Worm (Caenorhabditis elegans) whole organism, L4 larva: ENCODE measurements around the gene F14F3.4.
A peak's percentile ranks its signal among the peaks of the same experiment; 100 is the strongest.

Source experiments
- D1046.2 ChIP-seq: fragments of 200-800 bp; sonication (Bioruptor generic); IDR thresholded peaks from 2 replicates; pipeline ENCODE4 v1.3.6; 2022; ENCODE audit warnings: missing genetic modification characterization, missing compliant biosample characterization
- F10B5.3 ChIP-seq: sonication (generic microtip); optimal IDR thresholded peaks from 2 replicates; lab custom pipeline; 2016; ENCODE audit warnings: mild to moderate bottlenecking, missing genetic modification characterization, missing compliant biosample characterization
- F26F4.8 ChIP-seq: fragments of 200-800 bp; sonication (Bioruptor generic); conservative IDR thresholded peaks from 2 replicates; pipeline ENCODE4 v1.3.6; 2022; ENCODE audit warnings: missing genetic modification characterization, missing compliant biosample characterization
- F37D6.2 ChIP-seq: sonication (generic microtip); optimal IDR thresholded peaks from 2 replicates; lab custom pipeline; 2016; ENCODE audit warnings: mild to moderate bottlenecking, missing genetic modification characterization, missing compliant biosample characterization
- F44E2.7 ChIP-seq: fragments of 200-800 bp; sonication (Bioruptor generic); IDR thresholded peaks from 2 replicates; pipeline ENCODE4 v2.1.2; 2022; ENCODE audit warnings: missing genetic modification characterization, missing compliant biosample characterization
- F49E8.2 ChIP-seq: sonication (generic microtip); optimal IDR thresholded peaks from 2 replicates; lab custom pipeline; 2016; ENCODE audit warnings: missing compliant biosample characterization, mild to moderate bottlenecking, missing genetic modification characterization, borderline replicate concordance
- R02D3.7 ChIP-seq: fragments of 150-350 bp; sonication (generic microtip); optimal IDR thresholded peaks from 3 replicates; lab custom pipeline; 2014; ENCODE audit warnings: missing biosample characterization, missing genetic modification characterization
- Y105C5A.15 ChIP-seq: fragments of 200-800 bp; sonication (Bioruptor generic); IDR thresholded peaks from 2 replicates; pipeline ENCODE4 v1.3.6; 2022; ENCODE audit warnings: missing genetic modification characterization, missing compliant biosample characterization
- Y48G9A.11 ChIP-seq: fragments of 200-800 bp; sonication (Bioruptor generic); IDR thresholded peaks from 2 replicates; pipeline ENCODE4 v1.3.6; 2022; ENCODE audit warnings: missing genetic modification reagents, missing genetic modification characterization, missing compliant biosample characterization
- Y75B8A.6 ChIP-seq: fragments of 200-800 bp; sonication (Bioruptor generic); IDR thresholded peaks from 2 replicates; pipeline ENCODE4 v1.3.6; 2022; ENCODE audit warnings: missing genetic modification reagents, missing genetic modification characterization, missing compliant biosample characterization
- ZK337.2 ChIP-seq: fragments of 200-800 bp; sonication (Bioruptor generic); IDR thresholded peaks from 2 replicates; pipeline ENCODE4 v1.3.6; 2022; ENCODE audit warnings: missing genetic modification reagents, missing genetic modification characterization, missing compliant biosample characterization
- ama-1 ChIP-seq: fragments of 150-350 bp; optimal IDR thresholded peaks from 2 replicates; lab custom pipeline; 2014; ENCODE audit warnings: inconsistent platforms, mixed read lengths
- arid-1 ChIP-seq: fragments of 200-800 bp; sonication (Bioruptor generic); conservative IDR thresholded peaks from 2 replicates; pipeline ENCODE4 v1.3.6; 2022; ENCODE audit warnings: missing genetic modification reagents, missing genetic modification characterization, missing compliant biosample characterization
- ctbp-1 ChIP-seq: fragments of 200-800 bp; sonication (Bioruptor generic); IDR thresholded peaks from 2 replicates; pipeline ENCODE4 v1.3.6; 2022; ENCODE audit warnings: missing genetic modification reagents, missing genetic modification characterization, missing compliant biosample characterization
- daf-12 ChIP-seq: fragments of 150-350 bp; optimal IDR thresholded peaks from 2 replicates; lab custom pipeline; 2014; ENCODE audit warnings: missing biosample characterization, missing genetic modification reagents, missing genetic modification characterization
- dmd-6 ChIP-seq: fragments of 200-800 bp; sonication (Bioruptor generic); IDR thresholded peaks from 2 replicates; pipeline ENCODE4 v1.3.6; 2022; ENCODE audit warnings: missing genetic modification reagents, missing genetic modification characterization, missing compliant biosample characterization
- dmd-8 ChIP-seq: fragments of 200-800 bp; sonication (Bioruptor generic); IDR thresholded peaks from 2 replicates; pipeline ENCODE4 v1.3.6; 2022; ENCODE audit warnings: missing genetic modification characterization, missing compliant biosample characterization
- hlh-11 ChIP-seq: fragments of 200-800 bp; sonication (Bioruptor generic); optimal IDR thresholded peaks from 2 replicates; lab custom pipeline; 2018; ENCODE audit warnings: mild to moderate bottlenecking, missing genetic modification characterization, missing compliant biosample characterization
- hlh-30 ChIP-seq: sonication (generic microtip); optimal IDR thresholded peaks from 2 replicates; lab custom pipeline; 2017; ENCODE audit warnings: antibody characterized with exemption, mild to moderate bottlenecking, missing genetic modification characterization, missing compliant biosample characterization; ENCODE audit not compliant: insufficient read depth
- hmg-1.1 ChIP-seq: fragments of 200-800 bp; sonication (Bioruptor generic); IDR thresholded peaks from 2 replicates; pipeline ENCODE4 v1.3.6; 2022; ENCODE audit warnings: missing genetic modification reagents, missing genetic modification characterization, missing compliant biosample characterization
- jun-1 ChIP-seq: fragments of 150-350 bp; optimal IDR thresholded peaks from 2 replicates; lab custom pipeline; 2014; ENCODE audit warnings: missing biosample characterization, missing genetic modification reagents, missing genetic modification characterization
- lin-29 ChIP-seq: fragments of 200-800 bp; sonication (Bioruptor generic); IDR thresholded peaks from 2 replicates; pipeline ENCODE4 v1.3.6; 2022; ENCODE audit warnings: missing genetic modification reagents, missing genetic modification characterization, missing compliant biosample characterization
- lin-39 ChIP-seq: fragments of 150-350 bp; optimal IDR thresholded peaks from 2 replicates; lab custom pipeline; 2014; ENCODE audit warnings: missing biosample characterization, missing genetic modification reagents, missing genetic modification characterization
- lir-3 ChIP-seq: sonication (generic microtip); optimal IDR thresholded peaks from 2 replicates; lab custom pipeline; 2016; ENCODE audit warnings: mild to moderate bottlenecking, missing genetic modification characterization, missing compliant biosample characterization
- lsy-2 ChIP-seq, 2 experiments: fragments of 150-350 bp in 1 of 2; sonication (generic microtip) in 1 of 2; optimal IDR thresholded peaks; 2 replicates each; lab custom pipeline; 2014 to 2017; ENCODE audit warnings: missing biosample characterization in 2 of 2, missing genetic modification characterization in 2 of 2
- madf-5 ChIP-seq, 2 experiments: fragments of 200-800 bp; sonication (Bioruptor generic); IDR thresholded peaks; 2 replicates each; pipeline ENCODE4 v1.3.6; 2022; ENCODE audit warnings: missing compliant biosample characterization in 2 of 2, missing genetic modification characterization in 2 of 2
- madf-9 ChIP-seq: fragments of 200-800 bp; sonication (Bioruptor generic); conservative IDR thresholded peaks from 2 replicates; pipeline ENCODE4 v1.3.6; 2022; ENCODE audit warnings: missing genetic modification reagents, missing genetic modification characterization, missing compliant biosample characterization
- mdt-29 ChIP-seq: fragments of 200-800 bp; sonication (Bioruptor generic); IDR thresholded peaks from 2 replicates; pipeline ENCODE4 v1.3.6; 2022; ENCODE audit warnings: missing genetic modification reagents, missing genetic modification characterization, missing compliant biosample characterization
- mes-2 ChIP-seq: sonication (generic microtip); optimal IDR thresholded peaks from 2 replicates; lab custom pipeline; 2016; ENCODE audit warnings: missing genotype, mild to moderate bottlenecking, missing genetic modification characterization, missing compliant biosample characterization; ENCODE audit not compliant: poor library complexity, severe bottlenecking
- mxl-2 ChIP-seq: fragments of 200-800 bp; sonication (Bioruptor generic); conservative IDR thresholded peaks from 2 replicates; pipeline ENCODE4 v1.3.6; 2022; ENCODE audit warnings: missing genetic modification reagents, missing genetic modification characterization, missing compliant biosample characterization
- nhr-102 ChIP-seq: sonication (generic microtip); optimal IDR thresholded peaks from 2 replicates; lab custom pipeline; 2016; ENCODE audit warnings: mild to moderate bottlenecking, missing genetic modification characterization, moderate library complexity, missing compliant biosample characterization
- nhr-11 ChIP-seq: fragments of 150-350 bp; optimal IDR thresholded peaks from 2 replicates; lab custom pipeline; 2014; ENCODE audit warnings: missing biosample characterization, missing genetic modification characterization
- nhr-111 ChIP-seq: fragments of 200-800 bp; sonication (Bioruptor generic); optimal IDR thresholded peaks from 2 replicates; lab custom pipeline; 2018; ENCODE audit warnings: mild to moderate bottlenecking, missing genetic modification characterization, missing compliant biosample characterization
- nhr-237 ChIP-seq: sonication (generic microtip); optimal IDR thresholded peaks from 2 replicates; lab custom pipeline; 2017; ENCODE audit warnings: missing biosample characterization, missing genetic modification characterization
- nhr-25 ChIP-seq: sonication (generic microtip); optimal IDR thresholded peaks from 2 replicates; lab custom pipeline; 2017; ENCODE audit warnings: missing genetic modification characterization, mild to moderate bottlenecking, missing compliant biosample characterization, antibody characterized with exemption, moderate library complexity, borderline replicate concordance; ENCODE audit not compliant: insufficient read depth
- nhr-28 ChIP-seq: fragments of 150-350 bp; optimal IDR thresholded peaks from 2 replicates; lab custom pipeline; 2014; ENCODE audit warnings: missing biosample characterization, missing genetic modification characterization
- nhr-48 ChIP-seq: sonication (generic microtip); optimal IDR thresholded peaks from 2 replicates; lab custom pipeline; 2016; ENCODE audit warnings: mild to moderate bottlenecking, missing genetic modification characterization, missing compliant biosample characterization
- nhr-76 ChIP-seq: fragments of 150-350 bp; optimal IDR thresholded peaks from 2 replicates; lab custom pipeline; 2014; ENCODE audit warnings: missing biosample characterization, missing genetic modification characterization
- pha-4 ChIP-seq, 2 experiments: fragments of 150-350 bp in 1 of 2; fragments of 200-800 bp in 1 of 2; sonication (Bioruptor generic) in 1 of 2; IDR thresholded peaks in 1 of 2; optimal IDR thresholded peaks in 1 of 2; 2 replicates each; pipeline versions ENCODE4 v1.3.6 to Lab custom; 2014 to 2022; ENCODE audit warnings: missing genetic modification characterization in 2 of 2, missing genetic modification reagents in 2 of 2, missing biosample characterization in 1 of 2, missing compliant biosample characterization in 1 of 2
- php-3 ChIP-seq: fragments of 200-800 bp; sonication (Bioruptor generic); IDR thresholded peaks from 2 replicates; pipeline ENCODE4 v1.3.6; 2022; ENCODE audit warnings: missing genetic modification reagents, missing genetic modification characterization, missing compliant biosample characterization
- saeg-2 ChIP-seq: fragments of 200-800 bp; sonication (Bioruptor generic); IDR thresholded peaks from 2 replicates; pipeline ENCODE4 v1.3.6; 2022; ENCODE audit warnings: missing genetic modification reagents, missing genetic modification characterization, missing compliant biosample characterization
- skn-1 ChIP-seq: fragments of 150-350 bp; optimal IDR thresholded peaks from 2 replicates; lab custom pipeline; 2014; ENCODE audit warnings: missing biosample characterization, missing genetic modification characterization
- spr-1 ChIP-seq: sonication (generic microtip); optimal IDR thresholded peaks from 2 replicates; lab custom pipeline; 2016; ENCODE audit warnings: mild to moderate bottlenecking, missing genetic modification characterization, missing compliant biosample characterization
- spr-3 ChIP-seq: fragments of 200-800 bp; sonication (Bioruptor generic); optimal IDR thresholded peaks from 2 replicates; lab custom pipeline; 2018; ENCODE audit warnings: mild to moderate bottlenecking, missing genetic modification characterization, missing compliant biosample characterization
- unc-39 ChIP-seq: sonication (generic microtip); optimal IDR thresholded peaks from 2 replicates; lab custom pipeline; 2017; ENCODE audit warnings: missing biosample characterization, missing genetic modification characterization
- vab-7 ChIP-seq: fragments of 200-800 bp; sonication (Bioruptor generic); IDR thresholded peaks from 2 replicates; pipeline ENCODE4 v1.3.6; 2022; ENCODE audit warnings: missing genetic modification reagents, missing genetic modification characterization, missing compliant biosample characterization
- zag-1 ChIP-seq: fragments of 150-350 bp; optimal IDR thresholded peaks from 2 replicates; lab custom pipeline; 2014; ENCODE audit warnings: missing biosample characterization, missing genetic modification characterization
- zfp-2 ChIP-seq: sonication (generic microtip); optimal IDR thresholded peaks from 2 replicates; lab custom pipeline; 2016; ENCODE audit warnings: mild to moderate bottlenecking, missing genetic modification characterization, missing compliant biosample characterization
- zfp-3 ChIP-seq: fragments of 200-800 bp; sonication (Bioruptor generic); conservative IDR thresholded peaks from 2 replicates; pipeline ENCODE4 v1.3.6; 2022; ENCODE audit warnings: missing genetic modification reagents, missing genetic modification characterization, missing compliant biosample characterization
- ztf-7 ChIP-seq: fragments of 150-350 bp; optimal IDR thresholded peaks from 2 replicates; lab custom pipeline; 2014; ENCODE audit warnings: missing biosample characterization, missing genetic modification characterization

The F14F3.4 gene

DNA sequence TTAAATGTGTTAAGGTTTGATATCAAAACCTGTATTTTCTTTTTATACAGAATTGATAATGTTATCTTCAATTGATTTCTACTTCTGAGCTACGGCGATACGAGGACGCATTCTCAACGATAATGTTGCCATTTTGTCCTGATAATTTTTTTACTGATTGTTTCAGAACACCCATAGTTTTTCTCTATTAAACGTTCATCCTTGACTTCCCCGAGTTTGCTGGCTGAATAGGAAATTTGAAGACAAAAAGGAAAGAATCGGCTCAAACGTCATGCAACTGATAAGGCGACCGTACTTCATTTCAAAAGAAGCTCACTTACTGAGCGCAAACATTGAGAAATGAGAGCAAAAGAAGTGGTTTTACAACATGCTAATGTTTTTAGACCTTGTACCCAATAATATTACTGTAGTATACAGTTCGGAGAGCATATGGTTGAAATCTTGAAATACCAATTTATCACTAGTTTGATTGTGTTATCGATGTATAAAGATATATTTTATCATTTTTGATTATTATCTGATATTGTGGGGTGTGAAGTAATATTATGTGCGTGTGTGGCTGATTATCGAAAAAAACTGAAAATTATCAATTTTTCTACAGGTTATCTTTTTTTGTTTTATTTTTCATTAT lies 42.0 kb downstream of the F14F3.4 start (continued):
- TF ChIP-seq lin-39 (tag; lab: Kevin White, UChicago) (no peak), arid-1 (GFP tag; lab: Robert Waterston, UW) (no peak), ZK337.2 (GFP tag; lab: Robert Waterston, UW) (no peak), mdt-29 (GFP tag; lab: Robert Waterston, UW) (no peak), nhr-237 (tag; lab: Kevin White, UChicago) (no peak), spr-1 (tag; lab: Kevin White, UChicago) (no peak), hlh-11 (tag; lab: Kevin White, UChicago) (peak; percentile 69), jun-1 (tag; lab: Kevin White, UChicago) (no peak), madf-9 (GFP tag; lab: Robert Waterston, UW) (no peak), unc-39 (no peak), Y75B8A.6 (no peak), ctbp-1 (GFP tag; lab: Robert Waterston, UW) (no peak), nhr-102 (tag; lab: Kevin White, UChicago) (no peak), ztf-7 (no peak), dmd-6 (peak; percentile 54), ama-1 (lab: Kevin White, UChicago) (no peak), skn-1 (tag; lab: Kevin White, UChicago) (no peak), Y105C5A.15 (GFP tag; lab: Robert Waterston, UW) (no peak), Y48G9A.11 (no peak), hlh-30 (tag; lab: Kevin White, UChicago) (no peak), F26F4.8 (GFP tag; lab: Robert Waterston, UW) (no peak), F44E2.7 (no peak), zfp-2 (tag; lab: Kevin White, UChicago) (no peak), nhr-48 (tag; lab: Kevin White, UChicago) (peak; percentile 32), zfp-3 (GFP tag; lab: Robert Waterston, UW) (no peak), vab-7 (GFP tag; lab: Robert Waterston, UW) (no peak), lir-3 (tag; lab: Kevin White, UChicago) (no peak), mes-2 (tag; lab: Kevin White, UChicago) (no peak), lsy-2 (tag; optimal IDR thresholded peaks at IDR 0.05; lab: Kevin White, UChicago) (no peak), F49E8.2 (no peak), nhr-111 (GFP tag; lab: Kevin White, UChicago) (no peak), saeg-2 (no peak), daf-12 (tag; lab: Kevin White, UChicago) (no peak), php-3 (peak; percentile 55), dmd-8 (no peak), nhr-11 (no peak), F37D6.2 (tag; lab: Kevin White, UChicago) (no peak), F10B5.3 (tag; lab: Kevin White, UChicago) (no peak), hmg-1.1 (no peak), madf-5 (GFP tag; IDR thresholded peaks at IDR 0.05; lab: Robert Waterston, UW) (no peak), nhr-25 (tag; lab: Kevin White, UChicago) (no peak), mxl-2 (GFP tag; lab: Robert Waterston, UW) (no peak), spr-3 (GFP tag; lab: Kevin White, UChicago) (no peak), lin-29 (no peak), nhr-76 (tag; lab: Kevin White, UChicago) (no peak), R02D3.7 (tag; lab: Kevin White, UChicago) (no peak), zag-1 (no peak), nhr-28 (tag; lab: Kevin White, UChicago) (peak; percentile 66), D1046.2 (GFP tag; lab: Robert Waterston, UW) (no peak), pha-4 (GFP tag; IDR thresholded peaks at IDR 0.05; lab: Robert Waterston, UW) (0 out of 2 replicates have a peak, but pooled peaks have one; percentile 26), pha-4 (tag; optimal IDR thresholded peaks at IDR 0.05; lab: Kevin White, UChicago) (no peak)
